Worm (Caenorhabditis elegans) whole organism, L4 larva: ENCODE data around the gene ZK632.11.

ENCODE experiments used
- D1046.2 ChIP-seq: fragments of 200-800 bp; sonication (Bioruptor generic); IDR thresholded peaks from 2 replicates; pipeline ENCODE4 v1.3.6; 2022; ENCODE audit warnings: missing genetic modification characterization, missing compliant biosample characterization
- F10B5.3 ChIP-seq: sonication (generic microtip); optimal IDR thresholded peaks from 2 replicates; lab custom pipeline; 2016; ENCODE audit warnings: mild to moderate bottlenecking, missing genetic modification characterization, missing compliant biosample characterization
- R02D3.7 ChIP-seq: fragments of 150-350 bp; sonication (generic microtip); optimal IDR thresholded peaks from 3 replicates; lab custom pipeline; 2014; ENCODE audit warnings: missing biosample characterization, missing genetic modification characterization
- T20F7.1 ChIP-seq: fragments of 200-800 bp; sonication (Bioruptor generic); optimal IDR thresholded peaks from 2 replicates; lab custom pipeline; 2018; ENCODE audit warnings: mild to moderate bottlenecking, missing genetic modification characterization, missing compliant biosample characterization
- T26A8.4 ChIP-seq: fragments of 200-800 bp; sonication (Bioruptor generic); IDR thresholded peaks from 2 replicates; pipeline ENCODE4 v1.3.6; 2022; ENCODE audit warnings: missing genetic modification characterization, missing compliant biosample characterization
- Y105C5A.15 ChIP-seq: fragments of 200-800 bp; sonication (Bioruptor generic); IDR thresholded peaks from 2 replicates; pipeline ENCODE4 v1.3.6; 2022; ENCODE audit warnings: missing genetic modification characterization, missing compliant biosample characterization
- Y5F2A.4 ChIP-seq: fragments of 200-800 bp; sonication (Bioruptor generic); optimal IDR thresholded peaks from 2 replicates; lab custom pipeline; 2018; ENCODE audit warnings: mild to moderate bottlenecking, missing genetic modification characterization, missing compliant biosample characterization
- ZK337.2 ChIP-seq: fragments of 200-800 bp; sonication (Bioruptor generic); IDR thresholded peaks from 2 replicates; pipeline ENCODE4 v1.3.6; 2022; ENCODE audit warnings: missing genetic modification reagents, missing genetic modification characterization, missing compliant biosample characterization
- aha-1 ChIP-seq: fragments of 150-350 bp; peaks from one replicate; lab custom pipeline; 2014; ENCODE audit warnings: missing biosample characterization, missing genetic modification characterization
- attf-4 ChIP-seq: sonication (generic microtip); optimal IDR thresholded peaks from 3 replicates; lab custom pipeline; 2017; ENCODE audit warnings: missing biosample characterization, missing genetic modification characterization
- ceh-28 ChIP-seq: fragments of 150-350 bp; optimal IDR thresholded peaks from 2 replicates; lab custom pipeline; 2014; ENCODE audit warnings: missing biosample characterization, missing genetic modification reagents, missing genetic modification characterization
- ceh-44 ChIP-seq: fragments of 200-800 bp; sonication (Bioruptor generic); IDR thresholded peaks from 2 replicates; pipeline ENCODE4 v1.3.6; 2022; ENCODE audit warnings: missing genetic modification reagents, missing genetic modification characterization, missing compliant biosample characterization
- ctbp-1 ChIP-seq: fragments of 200-800 bp; sonication (Bioruptor generic); IDR thresholded peaks from 2 replicates; pipeline ENCODE4 v1.3.6; 2022; ENCODE audit warnings: missing genetic modification reagents, missing genetic modification characterization, missing compliant biosample characterization
- daf-19 ChIP-seq: fragments of 200-800 bp; sonication (Bioruptor generic); conservative IDR thresholded peaks from 2 replicates; pipeline ENCODE4 v1.3.6; 2022; ENCODE audit warnings: missing genetic modification characterization, missing compliant biosample characterization
- daf-8 ChIP-seq: fragments of 200-800 bp; sonication (Bioruptor generic); IDR thresholded peaks from 2 replicates; pipeline ENCODE4 v1.3.6; 2022; ENCODE audit warnings: missing genetic modification characterization, missing compliant biosample characterization
- dpl-1 ChIP-seq: fragments of 150-350 bp; optimal IDR thresholded peaks from 2 replicates; lab custom pipeline; 2014; ENCODE audit warnings: missing biosample characterization, missing genetic modification reagents, missing genetic modification characterization
- duxl-1 ChIP-seq: sonication (generic microtip); optimal IDR thresholded peaks from 2 replicates; lab custom pipeline; 2016; ENCODE audit warnings: mild to moderate bottlenecking, missing genetic modification characterization, moderate library complexity, missing compliant biosample characterization; ENCODE audit not compliant: poor library complexity
- fos-1 ChIP-seq: fragments of 150-350 bp; optimal IDR thresholded peaks from 2 replicates; lab custom pipeline; 2014; ENCODE audit warnings: missing biosample characterization, missing genetic modification characterization
- gei-8 ChIP-seq: fragments of 200-800 bp; sonication (Bioruptor generic); optimal IDR thresholded peaks from 2 replicates; lab custom pipeline; 2018; ENCODE audit warnings: mild to moderate bottlenecking, missing genetic modification characterization, missing compliant biosample characterization
- hif-1 ChIP-seq, 2 experiments: sonication (generic microtip); optimal IDR thresholded peaks; 2 replicates each; lab custom pipeline; 2016 to 2017; ENCODE audit warnings: missing compliant biosample characterization in 2 of 2, missing genetic modification characterization in 2 of 2, missing genetic modification reagents in 2 of 2, missing genotype in 2 of 2, mild to moderate bottlenecking in 1 of 2
- hlh-11 ChIP-seq: fragments of 200-800 bp; sonication (Bioruptor generic); optimal IDR thresholded peaks from 2 replicates; lab custom pipeline; 2018; ENCODE audit warnings: mild to moderate bottlenecking, missing genetic modification characterization, missing compliant biosample characterization
- lim-7 ChIP-seq: fragments of 200-800 bp; sonication (Bioruptor generic); IDR thresholded peaks from 2 replicates; pipeline ENCODE4 v1.3.6; 2022; ENCODE audit warnings: missing genetic modification characterization, missing compliant biosample characterization
- lin-13 ChIP-seq: fragments of 150-350 bp; optimal IDR thresholded peaks from 2 replicates; lab custom pipeline; 2014; ENCODE audit warnings: missing biosample characterization, missing genetic modification reagents, missing genetic modification characterization
- lin-39 ChIP-seq: fragments of 150-350 bp; optimal IDR thresholded peaks from 2 replicates; lab custom pipeline; 2014; ENCODE audit warnings: missing biosample characterization, missing genetic modification reagents, missing genetic modification characterization
- lsy-2 ChIP-seq, 2 experiments: fragments of 150-350 bp in 1 of 2; sonication (generic microtip) in 1 of 2; optimal IDR thresholded peaks; 2 replicates each; lab custom pipeline; 2014 to 2017; ENCODE audit warnings: missing biosample characterization in 2 of 2, missing genetic modification characterization in 2 of 2
- mes-2 ChIP-seq: sonication (generic microtip); optimal IDR thresholded peaks from 2 replicates; lab custom pipeline; 2016; ENCODE audit warnings: missing genotype, mild to moderate bottlenecking, missing genetic modification characterization, missing compliant biosample characterization; ENCODE audit not compliant: poor library complexity, severe bottlenecking
- mxl-3 ChIP-seq: fragments of 200-800 bp; sonication (Bioruptor generic); optimal IDR thresholded peaks from 2 replicates; lab custom pipeline; 2018; ENCODE audit warnings: mild to moderate bottlenecking, missing genetic modification characterization, missing compliant biosample characterization
- nhr-102 ChIP-seq: sonication (generic microtip); optimal IDR thresholded peaks from 2 replicates; lab custom pipeline; 2016; ENCODE audit warnings: mild to moderate bottlenecking, missing genetic modification characterization, moderate library complexity, missing compliant biosample characterization
- nhr-11 ChIP-seq: fragments of 150-350 bp; optimal IDR thresholded peaks from 2 replicates; lab custom pipeline; 2014; ENCODE audit warnings: missing biosample characterization, missing genetic modification characterization
- nhr-28 ChIP-seq: fragments of 150-350 bp; optimal IDR thresholded peaks from 2 replicates; lab custom pipeline; 2014; ENCODE audit warnings: missing biosample characterization, missing genetic modification characterization
- nhr-42 ChIP-seq: fragments of 200-800 bp; sonication (Bioruptor generic); IDR thresholded peaks from 2 replicates; pipeline ENCODE4 v1.3.6; 2022; ENCODE audit warnings: missing genetic modification characterization, missing compliant biosample characterization
- nhr-6 ChIP-seq: fragments of 150-350 bp; optimal IDR thresholded peaks from 2 replicates; lab custom pipeline; 2014; ENCODE audit warnings: missing biosample characterization, missing genetic modification characterization
- nhr-77 ChIP-seq: fragments of 150-350 bp; optimal IDR thresholded peaks from 2 replicates; lab custom pipeline; 2014; ENCODE audit warnings: missing biosample characterization, missing genetic modification characterization
- pha-4 ChIP-seq, 2 experiments: fragments of 150-350 bp in 1 of 2; fragments of 200-800 bp in 1 of 2; sonication (Bioruptor generic) in 1 of 2; IDR thresholded peaks in 1 of 2; optimal IDR thresholded peaks in 1 of 2; 2 replicates each; pipeline versions ENCODE4 v1.3.6 to Lab custom; 2014 to 2022; ENCODE audit warnings: missing genetic modification characterization in 2 of 2, missing genetic modification reagents in 2 of 2, missing biosample characterization in 1 of 2, missing compliant biosample characterization in 1 of 2
- php-3 ChIP-seq: fragments of 200-800 bp; sonication (Bioruptor generic); IDR thresholded peaks from 2 replicates; pipeline ENCODE4 v1.3.6; 2022; ENCODE audit warnings: missing genetic modification reagents, missing genetic modification characterization, missing compliant biosample characterization
- saeg-2 ChIP-seq: fragments of 200-800 bp; sonication (Bioruptor generic); IDR thresholded peaks from 2 replicates; pipeline ENCODE4 v1.3.6; 2022; ENCODE audit warnings: missing genetic modification reagents, missing genetic modification characterization, missing compliant biosample characterization
- set-16 ChIP-seq: fragments of 200-800 bp; sonication (Bioruptor generic); IDR thresholded peaks from 2 replicates; pipeline ENCODE4 v1.3.6; 2022; ENCODE audit warnings: missing genetic modification reagents, missing genetic modification characterization, missing compliant biosample characterization
- snpc-1.2 ChIP-seq: fragments of 200-800 bp; sonication (Bioruptor generic); IDR thresholded peaks from 2 replicates; pipeline ENCODE4 v1.3.6; 2022; ENCODE audit warnings: missing genetic modification reagents, missing genetic modification characterization, missing compliant biosample characterization
- spr-1 ChIP-seq: sonication (generic microtip); optimal IDR thresholded peaks from 2 replicates; lab custom pipeline; 2016; ENCODE audit warnings: mild to moderate bottlenecking, missing genetic modification characterization, missing compliant biosample characterization
- unc-130 ChIP-seq: sonication (generic microtip); optimal IDR thresholded peaks from 2 replicates; lab custom pipeline; 2016; ENCODE audit warnings: missing genetic modification reagents, missing genetic modification characterization, missing compliant biosample characterization
- unc-62 ChIP-seq, 3 experiments: fragments of 150-350 bp in 1 of 3; sonication (generic microtip); optimal IDR thresholded peaks in 2 of 3; peaks in 1 of 3; 1 replicate in 1 of 3; 2 replicates in 2 of 3; lab custom pipeline; 2014 to 2017; ENCODE audit warnings: missing biosample characterization in 3 of 3, missing genetic modification characterization in 3 of 3, missing genetic modification reagents in 3 of 3, missing genotype in 1 of 3
- zfp-2 ChIP-seq: sonication (generic microtip); optimal IDR thresholded peaks from 2 replicates; lab custom pipeline; 2016; ENCODE audit warnings: mild to moderate bottlenecking, missing genetic modification characterization, missing compliant biosample characterization
- zip-11 ChIP-seq: fragments of 200-800 bp; sonication (Bioruptor generic); IDR thresholded peaks from 2 replicates; pipeline ENCODE4 v1.3.6; 2022; ENCODE audit warnings: missing genetic modification characterization, missing compliant biosample characterization
- ztf-11 ChIP-seq: fragments of 150-350 bp; optimal IDR thresholded peaks from 2 replicates; lab custom pipeline; 2014; ENCODE audit warnings: missing biosample characterization, missing genetic modification characterization

The ZK632.11 gene

DNA sequence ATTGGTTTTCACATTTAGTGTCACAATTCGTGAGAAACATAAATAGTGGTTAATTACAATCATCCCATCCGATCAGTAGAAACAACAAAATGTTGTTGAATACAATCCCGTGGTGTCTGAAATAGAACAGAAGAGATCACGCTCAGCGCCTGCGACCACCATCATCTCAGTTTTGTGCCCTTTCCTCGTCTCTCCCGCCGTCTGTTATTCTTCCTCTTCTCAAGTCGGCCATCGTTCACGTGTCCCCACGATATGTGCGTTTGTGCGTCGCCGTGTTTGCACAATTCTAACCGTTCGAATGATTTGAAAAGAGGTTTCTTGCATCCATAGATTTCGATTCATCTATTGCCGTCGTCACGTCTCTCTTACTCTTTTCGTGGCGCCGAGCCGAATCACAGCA, 9.0 kb upstream of the ZK632.11 start, which contains the start of gene panl-3 (continued):
- TF ChIP-seq mes-2 (peak; percentile 84), T26A8.4 (GFP tag; lab: Robert Waterston, UW) (0 out of 2 replicates have a peak, but pooled peaks have one; percentile 52), aha-1 (tag; lab: Kevin White, UChicago) (peak; percentile 67), php-3 (no peak), dpl-1 (GFP tag; lab: Kevin White, UChicago) (peak; percentile 63)

DNA sequence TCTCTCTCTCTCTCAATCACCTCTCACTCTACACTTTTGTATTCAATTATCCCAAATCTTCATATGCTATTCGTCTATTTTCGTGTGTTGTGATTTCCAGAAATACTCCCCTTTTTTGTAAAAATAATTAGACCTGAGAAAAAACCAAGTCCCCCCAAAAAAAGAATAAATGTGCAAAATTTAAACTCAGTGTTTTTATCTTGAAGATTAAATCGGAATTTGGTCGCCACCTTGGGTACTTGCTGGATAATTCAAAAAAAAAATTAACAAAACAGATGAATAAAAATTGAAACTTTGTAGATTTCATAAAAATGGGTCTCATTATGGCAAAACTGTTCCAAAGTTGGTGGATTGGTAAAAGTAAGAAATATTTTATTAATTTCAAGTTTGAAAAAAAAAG, 4.8 kb upstream of the ZK632.11 start, which contains the start of gene arl-5:
Gene arl-5, plus strand, starts transcription at position 301 of the 400 bp plus-strand sequence.
- TF ChIP-seq attf-4 (tag; lab: Kevin White, UChicago), result no peak
- TF ChIP-seq ceh-28 (tag; lab: Kevin White, UChicago), result no peak
- TF ChIP-seq F10B5.3 (tag; lab: Kevin White, UChicago), result no peak
- TF ChIP-seq ceh-44, result no peak
- no peak for TF ChIP-seq set-16 (GFP tag; lab: Robert Waterston, UW)
- TF ChIP-seq mxl-3, result no peak
- no peak for TF ChIP-seq Y105C5A.15 (GFP tag; lab: Robert Waterston, UW)
- no peak for TF ChIP-seq nhr-102 (tag; lab: Kevin White, UChicago)
- no peak for TF ChIP-seq lim-7 (GFP tag; lab: Robert Waterston, UW)
- no peak for TF ChIP-seq spr-1 (tag; lab: Kevin White, UChicago)
- no peak for TF ChIP-seq ztf-11
- TF ChIP-seq gei-8 (GFP tag; lab: Kevin White, UChicago), result no peak
- TF ChIP-seq zfp-2 (tag; lab: Kevin White, UChicago), result no peak

DNA sequence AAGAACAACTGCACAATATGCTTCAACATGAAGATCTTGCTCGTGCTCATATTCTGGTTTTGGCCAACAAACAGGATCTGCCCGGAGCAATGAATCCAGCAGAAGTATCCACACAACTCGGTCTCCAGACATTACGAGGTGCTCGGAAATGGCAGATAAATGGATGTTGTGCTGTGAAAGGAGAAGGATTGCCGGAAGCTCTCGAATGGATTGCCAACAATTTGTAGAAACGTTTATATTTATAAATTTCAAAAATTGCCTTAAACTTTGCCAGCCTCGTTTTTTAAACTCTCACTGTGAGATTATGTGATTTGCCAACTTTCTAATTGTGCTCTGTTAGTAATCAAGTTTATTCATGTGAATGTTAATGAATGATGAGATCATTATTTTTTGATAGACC, 4.0 kb upstream of the ZK632.11 start:
- TF ChIP-seq unc-62 (GFP tag; optimal IDR thresholded peaks at IDR 0.05 in 1 of 2; lab: Kevin White, UChicago), result peak in 1 of 2 experiments; percentile 97
- no peak for TF ChIP-seq unc-62 (tag; optimal IDR thresholded peaks at IDR 0.05; lab: Kevin White, UChicago)
- no peak for TF ChIP-seq hlh-11

DNA sequence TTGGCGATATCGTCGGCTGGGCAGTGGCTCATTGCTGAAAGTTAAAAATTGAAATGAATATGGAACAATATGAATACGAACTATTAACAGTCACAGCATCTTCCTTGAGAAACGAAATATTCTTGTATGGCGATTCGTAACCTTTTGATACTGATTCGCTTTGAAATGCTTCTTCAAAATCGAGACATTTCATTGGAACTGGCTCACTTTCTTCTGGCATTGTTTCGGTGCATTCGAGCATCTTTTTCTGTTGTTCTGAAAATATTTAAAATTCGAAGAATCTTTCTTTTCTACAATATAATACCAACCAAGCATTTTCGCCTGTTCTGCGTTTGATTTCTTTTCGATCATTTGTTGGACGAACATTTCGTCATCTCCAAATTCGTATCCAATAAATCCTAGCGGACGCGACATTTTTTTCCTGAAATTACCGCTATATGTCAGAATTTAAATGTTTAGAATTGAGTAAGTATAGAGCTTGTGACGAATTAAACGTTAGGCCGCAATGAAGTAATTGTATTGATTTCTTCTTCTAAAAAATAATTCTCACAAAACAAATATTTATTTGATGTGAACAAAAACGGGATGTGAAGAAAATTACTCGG, 3.3 kb upstream of the ZK632.11 start, which contains the start of gene lin-52:
Gene lin-52, minus strand, starts transcription at position 421 of the 605 bp plus-strand sequence.
- TF ChIP-seq Y5F2A.4 (GFP tag; lab: Kevin White, UChicago) (no peak), php-3 (no peak), ceh-28 (tag; lab: Kevin White, UChicago) (no peak), lin-39 (no peak), daf-8 (GFP tag; lab: Robert Waterston, UW) (no peak), ztf-11 (no peak), fos-1 (no peak), ZK337.2 (GFP tag; lab: Robert Waterston, UW) (no peak), nhr-6 (tag; lab: Kevin White, UChicago) (no peak), pha-4 (GFP tag; IDR thresholded peaks at IDR 0.05; lab: Robert Waterston, UW) (no peak; the same call in 1 of the 2 replicates), pha-4 (tag; optimal IDR thresholded peaks at IDR 0.05; lab: Kevin White, UChicago) (no peak), dpl-1 (GFP tag; lab: Kevin White, UChicago) (no peak), R02D3.7 (tag; lab: Kevin White, UChicago) (no peak), T20F7.1 (GFP tag; lab: Kevin White, UChicago) (peak; percentile 50), nhr-28 (no peak), aha-1 (tag; lab: Kevin White, UChicago) (peak; percentile 91), zip-11 (no peak), saeg-2 (GFP tag; lab: Robert Waterston, UW) (no peak), nhr-102 (tag; lab: Kevin White, UChicago) (peak; percentile 50), nhr-42 (GFP tag; lab: Robert Waterston, UW) (no peak), D1046.2 (GFP tag; lab: Robert Waterston, UW) (no peak), nhr-77 (tag; lab: Kevin White, UChicago) (no peak), lin-13 (no peak), snpc-1.2 (GFP tag; lab: Robert Waterston, UW) (no peak), unc-130 (GFP tag; lab: Kevin White, UChicago) (no peak), lsy-2 (tag; optimal IDR thresholded peaks at IDR 0.05; lab: Kevin White, UChicago) (peak in 1 of 2 experiments; percentile 12), ctbp-1 (GFP tag; lab: Robert Waterston, UW) (0 out of 2 replicates have a peak, but pooled peaks have one; percentile 17), duxl-1 (tag; lab: Kevin White, UChicago) (no peak), zfp-2 (tag; lab: Kevin White, UChicago) (no peak), daf-19 (peak; percentile 76; the same call in 1 of the 2 replicates), hif-1 (tag; optimal IDR thresholded peaks at IDR 0.05; lab: Kevin White, UChicago) (no peak), nhr-11 (tag; lab: Kevin White, UChicago) (no peak)
